Worm (Caenorhabditis elegans): Measurements from ENCODE around the gene spr-3.

Gene spr-3

DNA sequence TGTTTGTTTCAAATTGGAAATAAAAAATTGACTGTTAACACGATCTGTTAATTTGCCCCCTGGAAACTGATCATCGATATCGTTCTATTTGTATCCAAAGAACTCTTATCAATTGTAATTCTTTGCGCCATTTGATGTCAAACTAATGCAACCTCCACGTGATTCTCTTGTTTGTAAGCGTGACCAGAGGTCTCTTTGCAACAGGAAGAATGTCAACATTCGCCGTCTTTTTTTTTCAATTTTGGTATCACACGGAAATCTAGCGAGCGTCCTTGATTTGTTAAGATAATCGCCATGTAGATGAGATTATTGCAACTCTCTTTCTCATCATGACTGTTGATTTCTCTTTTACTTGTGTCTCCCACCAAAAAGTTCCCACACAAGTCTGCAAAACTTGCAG lies 15.0 kb downstream of the spr-3 start (continued):
- no peak for TF ChIP-seq madf-5 (GFP tag; IDR thresholded peaks at IDR 0.05)
- no peak for TF ChIP-seq mdt-29 (GFP tag; IDR thresholded peaks at IDR 0.05)
- peak; percentile 85 for TF ChIP-seq hlh-11 (tag; optimal IDR thresholded peaks at IDR 0.05)
- TF ChIP-seq zfp-2 (tag; optimal IDR thresholded peaks at IDR 0.05) = no peak
- no peak for TF ChIP-seq dpl-1 (GFP tag; optimal IDR thresholded peaks at IDR 0.05)
- TF ChIP-seq mes-2 (tag; optimal IDR thresholded peaks at IDR 0.05; ENCODE audit: poor library complexity, severe bottlenecking) = peak; percentile 51
- peak; percentile 56; the same call in 1 of the 2 replicates for TF ChIP-seq tra-1 (GFP tag; IDR thresholded peaks at IDR 0.05)
- peak; percentile 78 for TF ChIP-seq nhr-48 (tag; optimal IDR thresholded peaks at IDR 0.05)

DNA sequence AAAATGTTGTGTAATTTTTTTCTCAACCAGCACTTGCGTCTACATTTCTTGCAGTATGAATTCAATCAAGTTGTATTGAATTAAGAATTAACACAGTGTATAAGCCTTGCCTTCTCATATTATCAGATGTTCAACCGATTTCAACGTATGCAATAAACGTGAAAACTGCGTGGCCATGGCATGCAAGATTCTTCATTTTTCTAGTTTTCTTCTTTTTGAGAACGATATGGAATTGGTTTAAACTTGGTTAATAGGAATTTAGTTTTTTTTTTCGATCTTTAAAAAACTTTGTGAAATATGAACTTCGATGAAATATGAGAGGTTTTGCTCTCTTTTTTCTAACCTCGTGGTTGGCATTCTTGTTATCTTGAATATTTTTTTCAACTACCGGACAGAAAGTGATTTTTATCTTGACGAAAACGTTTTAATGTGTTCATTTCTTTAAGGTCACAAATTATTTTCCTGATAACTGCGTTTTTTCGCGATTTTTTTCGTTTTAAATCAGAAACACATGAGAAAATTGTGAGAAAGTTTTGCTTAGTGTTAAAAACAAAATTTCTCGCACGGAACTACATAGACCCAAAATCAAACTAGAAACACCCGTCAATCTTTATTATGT lies 16.6 kb downstream of the spr-3 start:
- TF ChIP-seq aha-1 (tag) (peak; percentile 75), zfp-2 (tag; optimal IDR thresholded peaks at IDR 0.05) (no peak), ceh-20 (GFP tag; IDR thresholded peaks at IDR 0.05) (0 out of 2 replicates have a peak, but pooled peaks have one; percentile 9), unc-62 (GFP tag; optimal IDR thresholded peaks at IDR 0.05 in 1 of 2) (peak in 1 of 2 experiments; percentile 57), unc-62 (tag; optimal IDR thresholded peaks at IDR 0.05) (no peak), mxl-2 (GFP tag; conservative IDR thresholded peaks at IDR 0.05) (peak; percentile 71; the same call in 1 of the 2 replicates), Y5F2A.4 (GFP tag; optimal IDR thresholded peaks at IDR 0.05) (no peak), mdl-1 (tag; optimal IDR thresholded peaks at IDR 0.05) (peak in 1 of 2 experiments; percentile 65), fos-1 (tag; optimal IDR thresholded peaks at IDR 0.05) (no peak), hlh-11 (tag; optimal IDR thresholded peaks at IDR 0.05) (peak; percentile 59), dmd-6 (GFP tag; IDR thresholded peaks at IDR 0.05) (peak; percentile 84), daf-16 (GFP tag; optimal IDR thresholded peaks at IDR 0.05) (no peak), daf-16 (tag; optimal IDR thresholded peaks at IDR 0.05) (peak; percentile 43), nhr-48 (tag; optimal IDR thresholded peaks at IDR 0.05) (peak; percentile 24), D1046.2 (GFP tag; IDR thresholded peaks at IDR 0.05) (no peak), nhr-41 (GFP tag; IDR thresholded peaks at IDR 0.05) (no peak), php-3 (GFP tag; IDR thresholded peaks at IDR 0.05) (0 out of 2 replicates have a peak, but pooled peaks have one; percentile 42), tra-1 (GFP tag; IDR thresholded peaks at IDR 0.05) (0 out of 2 replicates have a peak, but pooled peaks have one; percentile 5), nhr-77 (tag; optimal IDR thresholded peaks at IDR 0.05) (peak; percentile 51), dve-1 (tag; optimal IDR thresholded peaks at IDR 0.05; ENCODE audit: insufficient read depth) (peak; percentile 71), vab-7 (GFP tag; IDR thresholded peaks at IDR 0.05) (no peak), nhr-102 (tag; optimal IDR thresholded peaks at IDR 0.05) (no peak), nhr-28 (tag; optimal IDR thresholded peaks at IDR 0.05) (peak; percentile 75), daf-12 (tag; optimal IDR thresholded peaks at IDR 0.05) (no peak), lsy-2 (tag; optimal IDR thresholded peaks at IDR 0.05) (peak in 1 of 2 experiments; percentile 20), pqm-1 (tag; optimal IDR thresholded peaks at IDR 0.05) (peak; percentile 78), hlh-30 (tag; optimal IDR thresholded peaks at IDR 0.05; ENCODE audit: insufficient read depth) (peak; percentile 50), rbr-2 (tag; optimal IDR thresholded peaks at IDR 0.05) (no peak)

DNA sequence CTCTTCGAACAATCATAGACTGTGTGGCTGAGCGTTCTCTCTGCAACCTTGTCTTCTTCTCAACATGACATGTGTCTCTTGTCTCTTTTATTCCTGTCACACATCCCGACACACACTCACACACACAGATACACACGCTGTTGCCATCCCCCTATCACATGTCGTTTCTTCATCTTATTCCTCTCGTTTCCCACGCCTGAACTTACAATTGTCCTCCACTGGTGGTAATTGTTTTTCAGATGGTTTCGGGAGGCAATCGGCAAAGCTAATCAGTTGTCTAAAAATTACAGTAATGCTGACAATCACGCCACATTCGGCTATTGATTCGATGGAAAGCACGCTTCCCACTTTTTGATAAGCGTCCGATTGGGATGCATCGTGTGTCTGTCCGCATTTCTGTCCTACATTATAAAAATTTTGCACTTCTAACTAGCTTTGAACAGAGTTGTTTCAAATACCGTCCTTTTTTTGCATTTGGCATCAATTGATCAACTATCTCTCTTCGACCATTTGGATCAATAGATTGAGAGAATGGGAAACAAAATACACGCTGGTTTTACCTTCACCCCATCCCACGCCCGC lies 18.4 kb downstream of the spr-3 start, which contains the start of gene nhr-35:
Gene nhr-35 (plus strand): TSS at position 532 of the 582 bp plus-strand sequence.
- TF ChIP-seq Y75B8A.6 (GFP tag; IDR thresholded peaks at IDR 0.05) (no peak), dpl-1 (GFP tag; optimal IDR thresholded peaks at IDR 0.05) (peak; percentile 9), lsy-2 (tag; optimal IDR thresholded peaks at IDR 0.05) (peak; percentile 22 to 70), F49E8.2 (tag; optimal IDR thresholded peaks at IDR 0.05; ENCODE audit: borderline replicate concordance) (no peak), hif-1 (tag; optimal IDR thresholded peaks at IDR 0.05) (peak in 1 of 2 experiments; percentile 68), pha-4 (GFP tag; IDR thresholded peaks at IDR 0.05) (peak; percentile 61), pha-4 (tag; optimal IDR thresholded peaks at IDR 0.05) (no peak), unc-62 (GFP tag; optimal IDR thresholded peaks at IDR 0.05 in 1 of 2) (peak; percentile 53 to 100), unc-62 (tag; optimal IDR thresholded peaks at IDR 0.05) (no peak), nhr-41 (GFP tag; IDR thresholded peaks at IDR 0.05) (0 out of 2 replicates have a peak, but pooled peaks have one; percentile 37), lin-13 (GFP tag; optimal IDR thresholded peaks at IDR 0.05) (peak; percentile 75), zfp-3 (GFP tag; conservative IDR thresholded peaks at IDR 0.05) (no peak), F37D6.2 (tag; optimal IDR thresholded peaks at IDR 0.05) (no peak), pqm-1 (tag; optimal IDR thresholded peaks at IDR 0.05) (peak; percentile 91), T26A8.4 (GFP tag; IDR thresholded peaks at IDR 0.05) (peak; percentile 71), Y105C5A.15 (GFP tag; IDR thresholded peaks at IDR 0.05) (no peak), hlh-30 (tag; optimal IDR thresholded peaks at IDR 0.05; ENCODE audit: insufficient read depth) (peak; percentile 99), dve-1 (tag; optimal IDR thresholded peaks at IDR 0.05; ENCODE audit: insufficient read depth) (peak; percentile 94), dmd-6 (GFP tag; IDR thresholded peaks at IDR 0.05) (peak; percentile 100), nhr-11 (tag; optimal IDR thresholded peaks at IDR 0.05) (peak; percentile 70), mxl-2 (GFP tag; conservative IDR thresholded peaks at IDR 0.05) (peak; percentile 90), hmg-1.1 (GFP tag; IDR thresholded peaks at IDR 0.05) (peak; percentile 64), aha-1 (tag) (peak; percentile 0), rbr-2 (tag; optimal IDR thresholded peaks at IDR 0.05) (peak; percentile 19)

Data from whole organism, L4 larva.